Fruit fly (Drosophila melanogaster) whole organism, wandering third instar larva: Measurements from ENCODE around the gene CG15594.

ENCODE experiments used
- Abd-B ChIP-seq: fragments of >200 bp; optimal IDR thresholded peaks from 2 replicates; lab custom pipeline; 2017; ENCODE audit warnings: missing biosample characterization, missing genetic modification characterization
- CG32264 ChIP-seq: fragments of 200-800 bp; sonication (Bioruptor generic); optimal IDR thresholded peaks from 2 replicates; lab custom pipeline; 2016; ENCODE audit warnings: missing biosample characterization, missing genetic modification characterization
- CG9705 ChIP-seq: fragments of 200-800 bp; sonication (Bioruptor generic); optimal IDR thresholded peaks from 2 replicates; lab custom pipeline; 2018; ENCODE audit warnings: missing biosample characterization, mild to moderate bottlenecking, missing genetic modification characterization
- CrebA ChIP-seq: fragments of 200-800 bp; sonication (Bioruptor generic); optimal IDR thresholded peaks from 2 replicates; lab custom pipeline; 2016; ENCODE audit warnings: missing biosample characterization, mild to moderate bottlenecking, missing genetic modification characterization, borderline replicate concordance
- Dfd ChIP-seq: fragments of >200 bp; optimal IDR thresholded peaks from 2 replicates; lab custom pipeline; 2017; ENCODE audit warnings: missing biosample characterization, missing genetic modification characterization
- Dif ChIP-seq: fragments of 200-275, 200-300 bp; sonication (Bioruptor generic); optimal IDR thresholded peaks from 2 replicates; lab custom pipeline; 2018; ENCODE audit warnings: missing biosample characterization, missing genetic modification characterization; ENCODE audit not compliant: partially characterized antibody
- GATAd ChIP-seq: sonication (Bioruptor generic); optimal IDR thresholded peaks from 2 replicates; lab custom pipeline; 2016; ENCODE audit warnings: missing biosample characterization, missing genetic modification characterization
- HLH106 ChIP-seq: fragments of 200-800 bp; optimal IDR thresholded peaks from 3 replicates; lab custom pipeline; 2019; ENCODE audit warnings: missing biosample characterization, mild to moderate bottlenecking, missing genetic modification characterization, moderate library complexity
- Hnf4 ChIP-seq: fragments of 200-800 bp; sonication (Bioruptor generic); optimal IDR thresholded peaks from 2 replicates; lab custom pipeline; 2016; ENCODE audit warnings: missing biosample characterization, mild to moderate bottlenecking, missing genetic modification characterization
- Hr78 ChIP-seq: fragments of >200 bp; optimal IDR thresholded peaks from 2 replicates; lab custom pipeline; 2017; ENCODE audit warnings: missing biosample characterization, missing genetic modification characterization
- Hr83 ChIP-seq: fragments of 200-300 bp; sonication (Bioruptor generic); optimal IDR thresholded peaks from 2 replicates; lab custom pipeline; 2016; ENCODE audit warnings: missing biosample characterization, mild to moderate bottlenecking, missing genetic modification characterization, moderate library complexity; ENCODE audit not compliant: poor library complexity, severe bottlenecking
- Jra ChIP-seq: sonication (Bioruptor generic); optimal IDR thresholded peaks from 2 replicates; lab custom pipeline; 2016; ENCODE audit warnings: missing biosample characterization, missing genetic modification characterization
- Myc ChIP-seq: fragments of >200 bp; optimal IDR thresholded peaks from 2 replicates; lab custom pipeline; 2017
- N ChIP-seq: fragments of >200 bp; optimal IDR thresholded peaks from 2 replicates; lab custom pipeline; 2018; ENCODE audit warnings: missing biosample characterization, missing external identifiers, missing genetic modification characterization
- OdsH ChIP-seq: fragments of 200-800 bp; sonication (Bioruptor generic); optimal IDR thresholded peaks from 2 replicates; lab custom pipeline; 2016; ENCODE audit warnings: missing biosample characterization, mild to moderate bottlenecking, missing genetic modification characterization
- Rel ChIP-seq, 2 experiments: fragments of 200-800 bp; sonication (Bioruptor generic) in 1 of 2; optimal IDR thresholded peaks; 2 replicates in 1 of 2; 3 replicates in 1 of 2; lab custom pipeline; 2016 to 2019; ENCODE audit warnings: mild to moderate bottlenecking in 2 of 2, missing biosample characterization in 2 of 2, missing genetic modification characterization in 2 of 2, moderate library complexity in 1 of 2
- Sp1 ChIP-seq: fragments of 200-800 bp; sonication (Bioruptor generic); optimal IDR thresholded peaks from 3 replicates; lab custom pipeline; 2019; ENCODE audit warnings: missing biosample characterization, mild to moderate bottlenecking, missing genetic modification characterization, moderate library complexity
- Vsx2 ChIP-seq: fragments of 200-300, 225-300 bp; sonication (Bioruptor generic); optimal IDR thresholded peaks from 2 replicates; lab custom pipeline; 2018; ENCODE audit warnings: missing biosample characterization, missing genetic modification characterization; ENCODE audit not compliant: partially characterized antibody
- brk ChIP-seq: fragments of 200-800 bp; sonication (Bioruptor generic); optimal IDR thresholded peaks from 2 replicates; lab custom pipeline; 2016; ENCODE audit warnings: missing biosample characterization, mild to moderate bottlenecking, missing genetic modification characterization
- dmrt93B ChIP-seq: fragments of 200-800 bp; sonication (Bioruptor generic); optimal IDR thresholded peaks from 2 replicates; lab custom pipeline; 2018; ENCODE audit warnings: missing biosample characterization, mild to moderate bottlenecking, missing genetic modification characterization
- ey ChIP-seq: fragments of 200-800 bp; sonication (Bioruptor generic); optimal IDR thresholded peaks from 2 replicates; lab custom pipeline; 2016; ENCODE audit warnings: missing biosample characterization, missing genetic modification characterization
- fru ChIP-seq: fragments of 200-800 bp; sonication (Bioruptor generic); optimal IDR thresholded peaks from 3 replicates; lab custom pipeline; 2016; ENCODE audit warnings: missing biosample characterization, mild to moderate bottlenecking, missing genetic modification characterization
- h ChIP-seq: fragments of 200-800 bp; sonication (Bioruptor generic); optimal IDR thresholded peaks from 3 replicates; lab custom pipeline; 2016; ENCODE audit warnings: missing biosample characterization, mild to moderate bottlenecking, missing genetic modification characterization
- jim ChIP-seq: fragments of 175-275, 200-325 bp; sonication (Bioruptor generic); optimal IDR thresholded peaks from 2 replicates; lab custom pipeline; 2016; ENCODE audit warnings: missing biosample characterization, mild to moderate bottlenecking, missing genetic modification characterization
- lola ChIP-seq: fragments of >200 bp; optimal IDR thresholded peaks from 2 replicates; lab custom pipeline; 2017; ENCODE audit warnings: missing biosample characterization, missing genetic modification characterization
- psq ChIP-seq: fragments of 200-800 bp; sonication (Bioruptor generic); optimal IDR thresholded peaks from 3 replicates; lab custom pipeline; 2017; ENCODE audit warnings: missing biosample characterization, mild to moderate bottlenecking, missing genetic modification characterization, moderate library complexity
- rgr ChIP-seq: fragments of 200-800 bp; sonication (Bioruptor generic); optimal IDR thresholded peaks from 3 replicates; lab custom pipeline; 2016; ENCODE audit warnings: missing biosample characterization, mild to moderate bottlenecking, missing genetic modification characterization
- sage ChIP-seq: fragments of 200-800 bp; sonication (Bioruptor generic); optimal IDR thresholded peaks from 2 replicates; lab custom pipeline; 2016; ENCODE audit warnings: missing biosample characterization, mild to moderate bottlenecking, missing genetic modification characterization
- sv ChIP-seq: fragments of 200-800 bp; sonication (Bioruptor generic); optimal IDR thresholded peaks from 3 replicates; lab custom pipeline; 2016; ENCODE audit warnings: missing biosample characterization, missing genetic modification characterization
- tai ChIP-seq: sonication (Bioruptor generic); optimal IDR thresholded peaks from 2 replicates; lab custom pipeline; 2016; ENCODE audit warnings: missing biosample characterization, missing genetic modification characterization
- usp ChIP-seq: fragments of >200 bp; optimal IDR thresholded peaks from 2 replicates; lab custom pipeline; 2017; ENCODE audit warnings: missing biosample characterization, missing genetic modification characterization
- woc ChIP-seq: sonication (Bioruptor generic); optimal IDR thresholded peaks from 2 replicates; lab custom pipeline; 2016; ENCODE audit warnings: missing biosample characterization, mild to moderate bottlenecking, missing genetic modification characterization

CG15594 gene

DNA sequence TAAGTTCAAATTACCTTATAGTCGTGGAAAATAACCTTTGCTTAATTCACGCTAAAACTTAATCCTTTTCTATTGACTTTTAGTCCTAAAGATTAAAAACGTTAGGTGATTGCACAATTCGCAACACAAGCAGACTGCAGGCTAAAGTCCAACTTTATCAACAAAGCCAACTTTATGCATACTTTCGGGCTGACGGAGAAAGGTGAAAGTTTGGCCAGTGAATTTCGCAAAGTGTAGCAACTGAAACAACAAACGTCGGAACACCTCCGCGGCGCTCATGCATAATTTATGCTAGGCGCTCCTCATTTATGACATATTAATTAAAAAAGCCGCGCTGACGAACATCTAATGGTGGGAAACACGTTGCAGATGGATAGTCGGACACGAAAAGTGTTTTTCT, 17.5 kb upstream of the CG15594 start:
- no peak for TF ChIP-seq HLH106 (tag; lab: Kevin White, UChicago)
- no peak for TF ChIP-seq Sp1 (GFP tag; lab: Kevin White, UChicago)
- no peak for TF ChIP-seq Rel (GFP tag; optimal IDR thresholded peaks at IDR 0.05; lab: Kevin White, UChicago)
- TF ChIP-seq Rel (tag; optimal IDR thresholded peaks at IDR 0.05; lab: Kevin White, UChicago) = no peak
- no peak for TF ChIP-seq dmrt93B (GFP tag; lab: Kevin White, UChicago)
- TF ChIP-seq h = no peak

DNA sequence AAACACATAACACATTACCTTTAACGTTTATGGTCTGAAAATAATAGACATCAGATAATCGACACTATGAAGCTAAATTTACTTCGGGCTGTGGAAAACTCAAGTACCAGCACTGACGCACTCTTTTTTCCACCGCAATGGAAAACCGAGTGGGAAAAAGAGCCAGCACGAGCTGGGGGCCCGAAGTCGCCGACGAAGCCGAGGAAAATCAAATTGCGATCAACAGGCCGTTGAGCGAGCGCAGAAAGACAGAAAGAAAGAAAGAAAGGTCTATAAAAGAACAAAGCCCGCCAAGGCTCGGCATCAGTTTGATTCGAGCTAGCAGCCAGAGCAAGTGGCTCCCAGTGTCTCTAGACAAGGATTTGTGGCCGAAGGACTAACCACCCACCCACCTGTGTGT, 9.3 kb upstream of the CG15594 start, which contains the start of gene Osi12:
TSS of gene Osi12 (plus strand) at position 301 of the 400 bp plus-strand sequence.
- TF ChIP-seq Dif (GFP tag; lab: Kevin White, UChicago) (no peak), Vsx2 (GFP tag; lab: Kevin White, UChicago) (no peak), psq (GFP tag; lab: Kevin White, UChicago) (no peak), usp (no peak), CG32264 (GFP tag; lab: Kevin White, UChicago) (no peak)

DNA sequence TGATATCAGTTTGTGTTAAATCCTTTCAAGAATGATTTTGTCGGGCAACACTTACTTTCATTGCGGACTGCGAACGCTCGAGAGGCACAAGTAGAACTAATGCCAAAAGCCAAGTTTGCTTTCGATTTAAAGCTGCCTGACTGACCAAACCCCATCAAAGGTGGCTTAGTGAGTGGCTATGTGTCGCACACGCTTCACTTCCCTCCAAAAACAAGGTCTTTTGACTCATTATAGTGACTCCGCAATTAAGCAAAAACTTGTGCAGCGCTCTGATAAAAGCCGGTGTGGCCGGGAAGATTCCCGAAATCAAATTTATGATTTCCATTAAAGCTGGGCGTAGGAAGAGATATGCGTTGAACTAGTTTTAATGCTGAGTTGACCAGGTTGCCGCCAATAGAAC, 2.4 kb upstream of the CG15594 start, which contains the start of gene CG15597:
TSS of gene CG15597 (minus strand) at position 101 of the 400 bp plus-strand sequence.
- TF ChIP-seq rgr (GFP tag; lab: Kevin White, UChicago) = no peak
- TF ChIP-seq CG32264 (GFP tag; lab: Kevin White, UChicago) = no peak
- TF ChIP-seq Dfd (GFP tag; lab: Kevin White, UChicago) = no peak
- TF ChIP-seq Hr78 (GFP tag; lab: Kevin White, UChicago) = no peak
- no peak for TF ChIP-seq Hnf4 (GFP tag; lab: Kevin White, UChicago)
- TF ChIP-seq OdsH (GFP tag; lab: Kevin White, UChicago) = no peak
- TF ChIP-seq dmrt93B (GFP tag; lab: Kevin White, UChicago) = no peak
- TF ChIP-seq GATAd (GFP tag; lab: Kevin White, UChicago) = no peak
- TF ChIP-seq Jra (GFP tag; lab: Kevin White, UChicago) = no peak
- no peak for TF ChIP-seq jim
- TF ChIP-seq Abd-B (GFP tag; lab: Kevin White, UChicago) = no peak
- TF ChIP-seq Rel (GFP tag; optimal IDR thresholded peaks at IDR 0.05; lab: Kevin White, UChicago) = no peak
- TF ChIP-seq Rel (tag; optimal IDR thresholded peaks at IDR 0.05; lab: Kevin White, UChicago) = no peak
- TF ChIP-seq CrebA (GFP tag; lab: Kevin White, UChicago) = no peak
- no peak for TF ChIP-seq CG9705
- no peak for TF ChIP-seq ey (GFP tag; lab: Kevin White, UChicago)
- no peak for TF ChIP-seq psq (GFP tag; lab: Kevin White, UChicago)
- TF ChIP-seq Dif (GFP tag; lab: Kevin White, UChicago) = no peak
- no peak for TF ChIP-seq HLH106 (tag; lab: Kevin White, UChicago)
- no peak for TF ChIP-seq N
- TF ChIP-seq Myc (lab: Kevin White, UChicago) = no peak

DNA sequence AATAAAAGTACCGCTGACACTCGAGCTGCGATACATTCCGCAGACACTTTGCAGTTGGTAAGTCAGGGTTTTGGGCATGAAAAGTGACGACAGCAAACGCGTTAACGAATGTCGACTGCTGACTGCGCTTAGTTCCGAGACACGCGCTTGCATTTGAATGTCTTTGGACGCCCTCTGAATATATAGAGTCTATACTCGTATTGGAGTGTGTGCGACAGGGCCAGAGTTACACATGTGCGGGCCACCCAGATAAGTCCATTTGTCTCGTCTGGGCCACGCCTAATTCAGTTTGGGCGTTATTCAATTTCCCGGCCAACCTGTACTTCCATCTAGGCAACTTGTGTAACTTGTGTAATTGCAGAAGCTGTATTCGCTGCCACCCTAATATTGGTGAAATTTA, 2.8 kb downstream of the CG15594 start:
- TF ChIP-seq psq (GFP tag; lab: Kevin White, UChicago) (no peak), sage (no peak), CrebA (GFP tag; lab: Kevin White, UChicago) (no peak), OdsH (GFP tag; lab: Kevin White, UChicago) (no peak), Abd-B (GFP tag; lab: Kevin White, UChicago) (no peak), ey (GFP tag; lab: Kevin White, UChicago) (no peak), rgr (GFP tag; lab: Kevin White, UChicago) (no peak), N (no peak), tai (GFP tag; lab: Kevin White, UChicago) (no peak), woc (GFP tag; lab: Kevin White, UChicago) (no peak), fru (GFP tag; lab: Kevin White, UChicago) (no peak), brk (GFP tag; lab: Kevin White, UChicago) (no peak), Sp1 (GFP tag; lab: Kevin White, UChicago) (no peak), lola (no peak), dmrt93B (GFP tag; lab: Kevin White, UChicago) (no peak), sv (no peak), jim (no peak), Hr83 (GFP tag; lab: Kevin White, UChicago) (no peak), Vsx2 (GFP tag; lab: Kevin White, UChicago) (no peak), CG32264 (GFP tag; lab: Kevin White, UChicago) (no peak)
